Worm (Caenorhabditis elegans) whole organism, late embryonic: Measurements from ENCODE around the gene sek-1.

ENCODE experiments used
- elt-2 ChIP-seq: sonication (generic microtip); optimal IDR thresholded peaks from 2 replicates; lab custom pipeline; 2016; ENCODE audit warnings: missing genetic modification reagents, missing genetic modification characterization, missing compliant biosample characterization
- fkh-10 ChIP-seq: fragments of 150-350 bp; optimal IDR thresholded peaks from 2 replicates; lab custom pipeline; 2014; ENCODE audit warnings: missing biosample characterization, missing genetic modification reagents, missing genetic modification characterization
- nhr-11 ChIP-seq: fragments of 150-350 bp; optimal IDR thresholded peaks from 2 replicates; lab custom pipeline; 2014; ENCODE audit warnings: missing biosample characterization, missing genetic modification characterization
- pat-9 ChIP-seq: fragments of 200-800 bp; sonication (Bioruptor generic); optimal IDR thresholded peaks from 2 replicates; lab custom pipeline; 2018; ENCODE audit warnings: mild to moderate bottlenecking, missing genetic modification characterization, moderate library complexity, missing compliant biosample characterization
- unc-55 ChIP-seq: sonication (generic microtip); optimal IDR thresholded peaks from 2 replicates; lab custom pipeline; 2017; ENCODE audit warnings: missing biosample characterization, missing genetic modification reagents, missing genetic modification characterization
- unc-86 ChIP-seq: sonication (generic microtip); optimal IDR thresholded peaks from 2 replicates; lab custom pipeline; 2016; ENCODE audit warnings: missing genetic modification characterization, missing compliant biosample characterization

DNA sequence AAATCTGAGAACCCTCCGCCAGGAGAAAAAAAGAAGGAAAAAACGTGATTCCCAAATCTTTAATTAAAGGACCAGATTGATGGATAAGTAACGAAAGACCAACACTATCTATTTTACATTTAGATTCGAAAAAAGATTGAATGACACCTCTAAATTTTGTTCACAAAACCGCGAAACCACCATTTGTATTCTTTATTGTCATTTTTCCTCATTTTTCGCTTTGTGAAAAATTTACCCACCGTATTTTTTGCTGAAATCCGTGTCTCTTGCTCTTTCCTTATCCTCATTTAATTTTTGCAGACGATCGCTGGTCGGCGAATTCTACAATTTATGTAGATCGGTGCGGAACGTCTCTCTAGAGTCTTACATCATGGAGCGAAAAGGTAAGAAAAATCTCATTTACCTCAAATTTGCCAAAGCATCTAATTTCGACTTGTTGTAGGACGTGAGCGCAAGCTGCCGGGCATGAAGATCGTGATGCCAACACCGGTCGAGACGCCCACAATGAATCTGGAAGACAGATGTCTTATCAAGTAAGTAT, at the start of gene sek-1, which contains the start of gene R03G5.6:
- TF ChIP-seq fkh-10 (no peak), pat-9 (no peak), nhr-11 (no peak), unc-86 (tag; lab: Kevin White, UChicago) (no peak), unc-55 (no peak), elt-2 (tag; lab: Kevin White, UChicago) (no peak)
